Worm (Caenorhabditis elegans) whole organism, early embryonic: ENCODE results near the gene Y38H6C.4.

Experiments
- ama-1 ChIP-seq: fragments of 150-350 bp; optimal IDR thresholded peaks from 2 replicates; lab custom pipeline; 2014
- ceh-36 ChIP-seq: sonication (generic microtip); optimal IDR thresholded peaks from 2 replicates; lab custom pipeline; 2016; ENCODE audit warnings: missing genetic modification characterization, inconsistent platforms, missing compliant biosample characterization
- ets-7 ChIP-seq: sonication (generic microtip); optimal IDR thresholded peaks from 2 replicates; lab custom pipeline; 2016; ENCODE audit warnings: missing genotype, missing genetic modification characterization, missing compliant biosample characterization
- tbx-37 ChIP-seq: fragments of 200-800 bp; sonication (Bioruptor generic); conservative IDR thresholded peaks from 2 replicates; pipeline ENCODE4 v1.3.6; 2022; ENCODE audit warnings: missing genetic modification reagents, missing genetic modification characterization, missing compliant biosample characterization

DNA sequence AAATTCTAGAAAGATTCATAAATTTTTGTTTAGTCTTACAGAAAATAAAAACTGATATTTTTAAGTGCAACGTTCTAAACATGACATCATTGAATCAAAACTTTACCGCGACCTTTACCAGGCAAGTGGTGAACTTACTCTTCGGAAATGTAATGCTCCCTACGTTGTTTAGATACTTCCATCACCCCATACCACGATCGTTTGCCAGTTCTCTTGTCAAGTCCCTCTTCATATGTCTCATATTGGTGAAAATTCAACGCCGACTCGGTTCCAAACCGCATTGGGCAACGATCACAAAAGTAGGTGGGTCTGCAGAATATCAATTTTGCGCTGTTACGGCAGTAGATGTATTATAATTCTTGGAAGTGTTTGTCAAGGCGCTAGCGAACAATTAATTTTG lies 44.1 kb downstream of the Y38H6C.4 start, which contains the start of gene B0250.18:
- TF ChIP-seq tbx-37 (GFP tag; lab: Robert Waterston, UW): no peak
- TF ChIP-seq ama-1 (lab: Kevin White, UChicago): no peak
- TF ChIP-seq ceh-36 (tag; lab: Kevin White, UChicago): no peak
- TF ChIP-seq ets-7 (tag; lab: Kevin White, UChicago): no peak
